Worm (Caenorhabditis elegans) whole organism, L4 larva: ENCODE data around the gene Y62H9A.9.

ENCODE experiments used
- D1046.2 ChIP-seq: fragments of 200-800 bp; sonication (Bioruptor generic); IDR thresholded peaks from 2 replicates; pipeline ENCODE4 v1.3.6; 2022; ENCODE audit warnings: missing genetic modification characterization, missing compliant biosample characterization
- F10B5.3 ChIP-seq: sonication (generic microtip); optimal IDR thresholded peaks from 2 replicates; lab custom pipeline; 2016; ENCODE audit warnings: mild to moderate bottlenecking, missing genetic modification characterization, missing compliant biosample characterization
- F37D6.2 ChIP-seq: sonication (generic microtip); optimal IDR thresholded peaks from 2 replicates; lab custom pipeline; 2016; ENCODE audit warnings: mild to moderate bottlenecking, missing genetic modification characterization, missing compliant biosample characterization
- F49E8.2 ChIP-seq: sonication (generic microtip); optimal IDR thresholded peaks from 2 replicates; lab custom pipeline; 2016; ENCODE audit warnings: missing compliant biosample characterization, mild to moderate bottlenecking, missing genetic modification characterization, borderline replicate concordance
- T20F7.1 ChIP-seq: fragments of 200-800 bp; sonication (Bioruptor generic); optimal IDR thresholded peaks from 2 replicates; lab custom pipeline; 2018; ENCODE audit warnings: mild to moderate bottlenecking, missing genetic modification characterization, missing compliant biosample characterization
- T26A8.4 ChIP-seq: fragments of 200-800 bp; sonication (Bioruptor generic); IDR thresholded peaks from 2 replicates; pipeline ENCODE4 v1.3.6; 2022; ENCODE audit warnings: missing genetic modification characterization, missing compliant biosample characterization
- Y48G9A.11 ChIP-seq: fragments of 200-800 bp; sonication (Bioruptor generic); IDR thresholded peaks from 2 replicates; pipeline ENCODE4 v1.3.6; 2022; ENCODE audit warnings: missing genetic modification reagents, missing genetic modification characterization, missing compliant biosample characterization
- ZK337.2 ChIP-seq: fragments of 200-800 bp; sonication (Bioruptor generic); IDR thresholded peaks from 2 replicates; pipeline ENCODE4 v1.3.6; 2022; ENCODE audit warnings: missing genetic modification reagents, missing genetic modification characterization, missing compliant biosample characterization
- ZK546.5 ChIP-seq, 2 experiments: sonication (generic microtip); optimal IDR thresholded peaks; 2 replicates each; lab custom pipeline; 2017; ENCODE audit warnings: missing biosample characterization in 2 of 2, missing genetic modification characterization in 2 of 2
- aha-1 ChIP-seq: fragments of 150-350 bp; peaks from one replicate; lab custom pipeline; 2014; ENCODE audit warnings: missing biosample characterization, missing genetic modification characterization
- ceh-28 ChIP-seq: fragments of 150-350 bp; optimal IDR thresholded peaks from 2 replicates; lab custom pipeline; 2014; ENCODE audit warnings: missing biosample characterization, missing genetic modification reagents, missing genetic modification characterization
- ceh-44 ChIP-seq: fragments of 200-800 bp; sonication (Bioruptor generic); IDR thresholded peaks from 2 replicates; pipeline ENCODE4 v1.3.6; 2022; ENCODE audit warnings: missing genetic modification reagents, missing genetic modification characterization, missing compliant biosample characterization
- ceh-62 ChIP-seq: sonication (generic microtip); optimal IDR thresholded peaks from 2 replicates; lab custom pipeline; 2017; ENCODE audit warnings: missing biosample characterization, missing genetic modification characterization
- ctbp-1 ChIP-seq: fragments of 200-800 bp; sonication (Bioruptor generic); IDR thresholded peaks from 2 replicates; pipeline ENCODE4 v1.3.6; 2022; ENCODE audit warnings: missing genetic modification reagents, missing genetic modification characterization, missing compliant biosample characterization
- daf-16 ChIP-seq, 3 experiments: sonication (generic microtip); optimal IDR thresholded peaks; 2 replicates each; lab custom pipeline; 2016 to 2017; ENCODE audit warnings: missing genetic modification characterization in 3 of 3, missing genetic modification reagents in 3 of 3, mild to moderate bottlenecking in 2 of 3, missing compliant biosample characterization in 2 of 3, missing biosample characterization in 1 of 3, moderate library complexity in 1 of 3
- daf-19 ChIP-seq: fragments of 200-800 bp; sonication (Bioruptor generic); conservative IDR thresholded peaks from 2 replicates; pipeline ENCODE4 v1.3.6; 2022; ENCODE audit warnings: missing genetic modification characterization, missing compliant biosample characterization
- daf-8 ChIP-seq: fragments of 200-800 bp; sonication (Bioruptor generic); IDR thresholded peaks from 2 replicates; pipeline ENCODE4 v1.3.6; 2022; ENCODE audit warnings: missing genetic modification characterization, missing compliant biosample characterization
- dmd-9 ChIP-seq: fragments of 200-800 bp; sonication (Bioruptor generic); IDR thresholded peaks from 2 replicates; pipeline ENCODE4 v1.3.6; 2022; ENCODE audit warnings: missing genetic modification reagents, missing genetic modification characterization, missing compliant biosample characterization
- egl-43 ChIP-seq: fragments of 200-800 bp; sonication (Bioruptor generic); IDR thresholded peaks from 2 replicates; pipeline ENCODE4 v1.3.6; 2022; ENCODE audit warnings: missing genetic modification reagents, missing genetic modification characterization, missing compliant biosample characterization
- fkh-10 ChIP-seq: fragments of 150-350 bp; optimal IDR thresholded peaks from 2 replicates; lab custom pipeline; 2014; ENCODE audit warnings: missing biosample characterization, missing genetic modification reagents, missing genetic modification characterization
- jun-1 ChIP-seq: fragments of 150-350 bp; optimal IDR thresholded peaks from 2 replicates; lab custom pipeline; 2014; ENCODE audit warnings: missing biosample characterization, missing genetic modification reagents, missing genetic modification characterization
- lim-7 ChIP-seq: fragments of 200-800 bp; sonication (Bioruptor generic); IDR thresholded peaks from 2 replicates; pipeline ENCODE4 v1.3.6; 2022; ENCODE audit warnings: missing genetic modification characterization, missing compliant biosample characterization
- lir-3 ChIP-seq: sonication (generic microtip); optimal IDR thresholded peaks from 2 replicates; lab custom pipeline; 2016; ENCODE audit warnings: mild to moderate bottlenecking, missing genetic modification characterization, missing compliant biosample characterization
- mdt-29 ChIP-seq: fragments of 200-800 bp; sonication (Bioruptor generic); IDR thresholded peaks from 2 replicates; pipeline ENCODE4 v1.3.6; 2022; ENCODE audit warnings: missing genetic modification reagents, missing genetic modification characterization, missing compliant biosample characterization
- mep-1 ChIP-seq: fragments of 150-350 bp; sonication (generic microtip); optimal IDR thresholded peaks from 3 replicates; lab custom pipeline; 2014; ENCODE audit warnings: missing biosample characterization, missing genetic modification characterization
- mxl-2 ChIP-seq: fragments of 200-800 bp; sonication (Bioruptor generic); conservative IDR thresholded peaks from 2 replicates; pipeline ENCODE4 v1.3.6; 2022; ENCODE audit warnings: missing genetic modification reagents, missing genetic modification characterization, missing compliant biosample characterization
- nhr-102 ChIP-seq: sonication (generic microtip); optimal IDR thresholded peaks from 2 replicates; lab custom pipeline; 2016; ENCODE audit warnings: mild to moderate bottlenecking, missing genetic modification characterization, moderate library complexity, missing compliant biosample characterization
- nhr-111 ChIP-seq: fragments of 200-800 bp; sonication (Bioruptor generic); optimal IDR thresholded peaks from 2 replicates; lab custom pipeline; 2018; ENCODE audit warnings: mild to moderate bottlenecking, missing genetic modification characterization, missing compliant biosample characterization
- nhr-48 ChIP-seq: sonication (generic microtip); optimal IDR thresholded peaks from 2 replicates; lab custom pipeline; 2016; ENCODE audit warnings: mild to moderate bottlenecking, missing genetic modification characterization, missing compliant biosample characterization
- nhr-6 ChIP-seq: fragments of 150-350 bp; optimal IDR thresholded peaks from 2 replicates; lab custom pipeline; 2014; ENCODE audit warnings: missing biosample characterization, missing genetic modification characterization
- pha-4 ChIP-seq, 2 experiments: fragments of 150-350 bp in 1 of 2; fragments of 200-800 bp in 1 of 2; sonication (Bioruptor generic) in 1 of 2; IDR thresholded peaks in 1 of 2; optimal IDR thresholded peaks in 1 of 2; 2 replicates each; pipeline versions ENCODE4 v1.3.6 to Lab custom; 2014 to 2022; ENCODE audit warnings: missing genetic modification characterization in 2 of 2, missing genetic modification reagents in 2 of 2, missing biosample characterization in 1 of 2, missing compliant biosample characterization in 1 of 2
- pqm-1 ChIP-seq: sonication (generic microtip); optimal IDR thresholded peaks from 2 replicates; lab custom pipeline; 2017; ENCODE audit warnings: missing biosample characterization, missing genetic modification characterization
- rbr-2 ChIP-seq: sonication (generic microtip); optimal IDR thresholded peaks from 2 replicates; lab custom pipeline; 2016; ENCODE audit warnings: missing genotype, missing genetic modification characterization, missing compliant biosample characterization
- sdz-12 ChIP-seq: fragments of 200-800 bp; sonication (Bioruptor generic); optimal IDR thresholded peaks from 2 replicates; lab custom pipeline; 2018; ENCODE audit warnings: mild to moderate bottlenecking, missing genetic modification characterization, missing compliant biosample characterization
- skn-1 ChIP-seq: fragments of 150-350 bp; optimal IDR thresholded peaks from 2 replicates; lab custom pipeline; 2014; ENCODE audit warnings: missing biosample characterization, missing genetic modification characterization
- spr-3 ChIP-seq: fragments of 200-800 bp; sonication (Bioruptor generic); optimal IDR thresholded peaks from 2 replicates; lab custom pipeline; 2018; ENCODE audit warnings: mild to moderate bottlenecking, missing genetic modification characterization, missing compliant biosample characterization
- unc-39 ChIP-seq: sonication (generic microtip); optimal IDR thresholded peaks from 2 replicates; lab custom pipeline; 2017; ENCODE audit warnings: missing biosample characterization, missing genetic modification characterization
- unc-62 ChIP-seq, 3 experiments: fragments of 150-350 bp in 1 of 3; sonication (generic microtip); optimal IDR thresholded peaks in 2 of 3; peaks in 1 of 3; 1 replicate in 1 of 3; 2 replicates in 2 of 3; lab custom pipeline; 2014 to 2017; ENCODE audit warnings: missing biosample characterization in 3 of 3, missing genetic modification characterization in 3 of 3, missing genetic modification reagents in 3 of 3, missing genotype in 1 of 3
- zag-1 ChIP-seq: fragments of 150-350 bp; optimal IDR thresholded peaks from 2 replicates; lab custom pipeline; 2014; ENCODE audit warnings: missing biosample characterization, missing genetic modification characterization
- zfp-3 ChIP-seq: fragments of 200-800 bp; sonication (Bioruptor generic); conservative IDR thresholded peaks from 2 replicates; pipeline ENCODE4 v1.3.6; 2022; ENCODE audit warnings: missing genetic modification reagents, missing genetic modification characterization, missing compliant biosample characterization
- zip-11 ChIP-seq: fragments of 200-800 bp; sonication (Bioruptor generic); IDR thresholded peaks from 2 replicates; pipeline ENCODE4 v1.3.6; 2022; ENCODE audit warnings: missing genetic modification characterization, missing compliant biosample characterization
- ztf-11 ChIP-seq: fragments of 150-350 bp; optimal IDR thresholded peaks from 2 replicates; lab custom pipeline; 2014; ENCODE audit warnings: missing biosample characterization, missing genetic modification characterization

Y62H9A.9 gene

DNA sequence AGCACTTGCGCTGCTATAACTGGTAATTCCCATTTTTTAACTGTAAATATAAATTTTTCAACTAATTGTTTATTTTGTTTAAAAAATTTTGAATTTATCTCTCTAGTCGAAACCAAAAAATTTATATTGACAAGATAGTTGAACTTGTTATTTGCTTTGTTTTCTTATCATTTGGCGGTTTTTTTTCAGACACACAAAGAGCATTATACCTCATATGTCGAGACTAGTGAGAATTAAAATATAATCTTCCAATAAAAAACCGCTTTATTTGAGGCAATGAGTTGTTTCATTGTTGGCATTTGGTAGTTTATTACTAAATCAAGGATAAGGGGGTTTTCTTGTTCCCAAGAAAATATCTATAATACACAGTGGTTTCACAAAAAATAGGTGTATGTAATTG, 10.3 kb upstream of the Y62H9A.9 start:
- peak; percentile 70 for TF ChIP-seq aha-1 (tag; lab: Kevin White, UChicago)
- TF ChIP-seq daf-16 (GFP tag; optimal IDR thresholded peaks at IDR 0.05; lab: Kevin White, UChicago), result no peak
- TF ChIP-seq daf-16 (tag; optimal IDR thresholded peaks at IDR 0.05; lab: Kevin White, UChicago), result peak; percentile 55
- no peak for TF ChIP-seq spr-3 (GFP tag; lab: Kevin White, UChicago)
- peak; percentile 16 for TF ChIP-seq pqm-1
- TF ChIP-seq, all 104 proteins: peak for 3

DNA sequence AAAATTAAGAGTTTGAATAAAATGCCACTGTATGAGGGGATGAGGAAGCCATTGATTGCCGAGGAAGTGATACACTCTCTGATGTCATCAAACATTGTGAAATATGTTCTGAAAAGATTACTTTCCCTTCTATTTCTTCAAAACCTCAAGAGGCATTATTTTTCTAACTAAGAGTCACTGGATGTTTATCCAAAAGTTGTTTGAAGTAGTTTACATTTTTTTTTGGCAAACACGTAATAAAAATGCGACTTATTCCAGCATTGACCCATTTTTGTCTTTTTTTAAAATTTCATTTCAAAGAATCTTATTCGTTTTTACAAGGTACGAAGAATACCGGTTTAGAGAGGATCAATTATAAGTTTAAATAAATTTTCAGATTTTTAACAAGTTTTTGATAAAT, 9.3 kb upstream of the Y62H9A.9 start, which contains the start of gene Y62H9A.11:
Gene Y62H9A.11, minus strand, starts transcription at position 101 of the 400 bp plus-strand sequence.
- TF ChIP-seq ZK546.5 (tag; optimal IDR thresholded peaks at IDR 0.05; lab: Kevin White, UChicago), result no peak
- no peak for TF ChIP-seq D1046.2 (GFP tag; lab: Robert Waterston, UW)
- TF ChIP-seq daf-19 (GFP tag; lab: Robert Waterston, UW), result no peak
- no peak for TF ChIP-seq zag-1 (tag; lab: Kevin White, UChicago)
- TF ChIP-seq T26A8.4 (GFP tag; lab: Robert Waterston, UW), result no peak
- TF ChIP-seq lim-7 (GFP tag; lab: Robert Waterston, UW), result no peak
- TF ChIP-seq mdt-29, result no peak
- TF ChIP-seq daf-8 (GFP tag; lab: Robert Waterston, UW), result no peak
- no peak for TF ChIP-seq mep-1
- TF ChIP-seq nhr-102, result no peak
- TF ChIP-seq rbr-2, result no peak
- no peak for TF ChIP-seq ceh-28
- TF ChIP-seq dmd-9 (GFP tag; lab: Robert Waterston, UW), result no peak
- no peak for TF ChIP-seq zfp-3 (GFP tag; lab: Robert Waterston, UW)
- TF ChIP-seq skn-1 (tag; lab: Kevin White, UChicago), result no peak
- no peak for TF ChIP-seq fkh-10

ce11 chrX:11906626-11907025, 8.7 kb upstream of the Y62H9A.9 start:
- TF ChIP-seq unc-62 (GFP tag; optimal IDR thresholded peaks at IDR 0.05 in 1 of 2; lab: Kevin White, UChicago) (peak in 1 of 2 experiments; percentile 95), unc-62 (tag; optimal IDR thresholded peaks at IDR 0.05; lab: Kevin White, UChicago) (no peak), rbr-2 (no peak)

ce11 chrX:11902661-11903060, 4.7 kb upstream of the Y62H9A.9 start, which contains the start of gene Y62H9A.10:
TSS of gene Y62H9A.10 (minus strand) at chrX:11902761.
- TF ChIP-seq unc-39 (tag; lab: Kevin White, UChicago) (no peak), sdz-12 (no peak), ztf-11 (no peak), rbr-2 (no peak), ZK546.5 (tag; optimal IDR thresholded peaks at IDR 0.05; lab: Kevin White, UChicago) (no peak), nhr-48 (tag; lab: Kevin White, UChicago) (no peak), zip-11 (GFP tag; lab: Robert Waterston, UW) (no peak), F49E8.2 (tag; lab: Kevin White, UChicago) (no peak), daf-8 (GFP tag; lab: Robert Waterston, UW) (no peak), D1046.2 (GFP tag; lab: Robert Waterston, UW) (no peak)

DNA sequence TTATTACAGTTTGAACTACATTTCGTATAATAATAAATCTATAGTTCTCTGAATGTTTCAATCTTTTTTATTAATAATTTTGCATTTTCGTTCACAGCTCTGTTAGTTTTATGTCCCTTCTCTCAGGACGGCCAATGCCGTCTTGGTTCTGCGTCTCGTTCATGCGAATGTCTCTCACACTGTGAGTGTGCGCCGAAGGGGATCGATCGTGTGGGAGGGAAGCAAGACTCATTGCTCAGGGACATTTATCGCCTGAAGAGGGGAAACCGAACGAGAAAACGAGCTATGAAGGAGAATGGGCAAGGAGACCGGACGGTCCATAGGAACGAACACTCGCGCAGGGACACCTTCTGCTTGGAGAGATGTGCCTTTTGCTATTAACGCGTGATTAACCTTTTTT, 1.1 kb upstream of the Y62H9A.9 start:
- TF ChIP-seq F10B5.3 (peak; percentile 12), ceh-44 (GFP tag; lab: Robert Waterston, UW) (no peak), ceh-28 (peak; percentile 43), ztf-11 (no peak), pha-4 (GFP tag; IDR thresholded peaks at IDR 0.05; lab: Robert Waterston, UW) (no peak), pha-4 (tag; optimal IDR thresholded peaks at IDR 0.05; lab: Kevin White, UChicago) (no peak), nhr-111 (no peak), jun-1 (tag; lab: Kevin White, UChicago) (no peak), Y48G9A.11 (GFP tag; lab: Robert Waterston, UW) (no peak), lir-3 (tag; lab: Kevin White, UChicago) (no peak), ZK337.2 (GFP tag; lab: Robert Waterston, UW) (no peak), ctbp-1 (GFP tag; lab: Robert Waterston, UW) (no peak), T20F7.1 (no peak), egl-43 (no peak), F37D6.2 (peak; percentile 51), unc-62 (GFP tag; optimal IDR thresholded peaks at IDR 0.05 in 1 of 2; lab: Kevin White, UChicago) (peak in 1 of 2 experiments; percentile 85), unc-62 (tag; optimal IDR thresholded peaks at IDR 0.05; lab: Kevin White, UChicago) (no peak), rbr-2 (peak; percentile 46), mxl-2 (GFP tag; lab: Robert Waterston, UW) (no peak), ceh-62 (tag; lab: Kevin White, UChicago) (no peak), nhr-6 (tag; lab: Kevin White, UChicago) (no peak), aha-1 (tag; lab: Kevin White, UChicago) (peak; percentile 57), daf-19 (GFP tag; lab: Robert Waterston, UW) (no peak), mdt-29 (no peak)
